Fruit fly (Drosophila melanogaster) whole organism, embryonic: Measurements from ENCODE around the gene Cyp313b1.

Source experiments
- Aef1 ChIP-seq: fragments of 200-800 bp; sonication (Bioruptor generic); IDR thresholded peaks from 3 replicates; pipeline ENCODE4 v1.3.6; 2022; ENCODE audit warnings: missing biosample characterization, missing genetic modification characterization
- CG10366 ChIP-seq: fragments of 200-800 bp; sonication (Bioruptor generic); IDR thresholded peaks from 2 replicates; pipeline ENCODE4 v1.3.6; 2022; ENCODE audit warnings: missing biosample characterization, missing genetic modification characterization
- CG11085 ChIP-seq: fragments of 200-800 bp; sonication (Bioruptor generic); IDR thresholded peaks from 2 replicates; pipeline ENCODE4 v1.3.6; 2022; ENCODE audit warnings: missing biosample characterization, missing genetic modification characterization
- CG11093 ChIP-seq: fragments of 200-800 bp; sonication (Bioruptor generic); IDR thresholded peaks from 3 replicates; pipeline ENCODE4 v1.3.6; 2022; ENCODE audit warnings: missing biosample characterization, missing genetic modification characterization
- CG11504 ChIP-seq: fragments of 200-800 bp; sonication (Bioruptor generic); optimal IDR thresholded peaks from 3 replicates; lab custom pipeline; 2019; ENCODE audit warnings: missing biosample characterization, mild to moderate bottlenecking, missing genetic modification characterization, moderate library complexity
- CG12071 ChIP-seq: fragments of 200-800 bp; sonication (Bioruptor generic); optimal IDR thresholded peaks from 3 replicates; lab custom pipeline; 2018; ENCODE audit warnings: missing biosample characterization, mild to moderate bottlenecking, missing genetic modification characterization
- CG12219 ChIP-seq: fragments of 200-800 bp; sonication (Bioruptor generic); optimal IDR thresholded peaks from 3 replicates; lab custom pipeline; 2018; ENCODE audit warnings: missing biosample characterization, mild to moderate bottlenecking, missing genetic modification characterization
- CG12299 ChIP-seq: fragments of 200-800 bp; sonication (Bioruptor generic); optimal IDR thresholded peaks from 2 replicates; lab custom pipeline; 2018; ENCODE audit warnings: missing biosample characterization, mild to moderate bottlenecking, missing genetic modification characterization
- CG1233 ChIP-seq: fragments of 200-800 bp; sonication (Bioruptor generic); optimal IDR thresholded peaks from 4 replicates; lab custom pipeline; 2018; ENCODE audit warnings: missing biosample characterization, mild to moderate bottlenecking, missing genetic modification characterization
- CG13424 ChIP-seq: fragments of 200-800 bp; sonication (Bioruptor generic); optimal IDR thresholded peaks from 2 replicates; lab custom pipeline; 2019; ENCODE audit warnings: missing biosample characterization, mild to moderate bottlenecking, missing genetic modification characterization, moderate library complexity
- CG17359 ChIP-seq: fragments of 200-800 bp; sonication (Bioruptor generic); optimal IDR thresholded peaks from 3 replicates; lab custom pipeline; 2018; ENCODE audit warnings: missing biosample characterization, mild to moderate bottlenecking, missing genetic modification characterization, moderate library complexity
- CG17361 ChIP-seq: fragments of 200-800 bp; sonication (Bioruptor generic); IDR thresholded peaks from 3 replicates; pipeline ENCODE4 v1.3.6; 2022; ENCODE audit warnings: missing biosample characterization, missing genetic modification characterization
- CG17385 ChIP-seq: fragments of 200-800 bp; sonication (Bioruptor generic); optimal IDR thresholded peaks from 3 replicates; lab custom pipeline; 2018; ENCODE audit warnings: missing biosample characterization, mild to moderate bottlenecking, missing genetic modification characterization
- CG18011 ChIP-seq: fragments of 200-800 bp; sonication (Bioruptor generic); optimal IDR thresholded peaks from 2 replicates; lab custom pipeline; 2017; ENCODE audit warnings: missing biosample characterization, missing genetic modification characterization, mild to moderate bottlenecking, moderate library complexity, missing genotype
- CG2129 ChIP-seq: fragments of 200-800 bp; sonication (Bioruptor generic); IDR thresholded peaks from 2 replicates; pipeline ENCODE4 v1.3.6; 2022; ENCODE audit warnings: missing biosample characterization, missing genetic modification characterization; ENCODE audit not compliant: partially characterized antibody
- CG2678 ChIP-seq: fragments of 200-800 bp; sonication (Bioruptor generic); optimal IDR thresholded peaks from 3 replicates; lab custom pipeline; 2019; ENCODE audit warnings: missing biosample characterization, mild to moderate bottlenecking, missing genetic modification characterization, moderate library complexity
- CG2889 ChIP-seq: fragments of 200-800 bp; sonication (Bioruptor generic); IDR thresholded peaks from 3 replicates; pipeline ENCODE4 v1.3.6; 2022; ENCODE audit warnings: missing biosample characterization, missing genetic modification characterization
- CG4730 ChIP-seq: fragments of 200-800 bp; sonication (Bioruptor generic); IDR thresholded peaks from 2 replicates; pipeline ENCODE4 v1.3.6; 2022; ENCODE audit warnings: missing biosample characterization, missing genetic modification characterization
- CG7839 ChIP-seq: fragments of 200-800 bp; sonication (Bioruptor generic); optimal IDR thresholded peaks from 3 replicates; lab custom pipeline; 2018; ENCODE audit warnings: missing biosample characterization, mild to moderate bottlenecking, missing genetic modification characterization, moderate library complexity
- CG9876 ChIP-seq: fragments of 200-800 bp; sonication (Bioruptor generic); optimal IDR thresholded peaks from 2 replicates; lab custom pipeline; 2016; ENCODE audit warnings: missing biosample characterization, missing genetic modification characterization
- Drgx ChIP-seq: fragments of 200-800 bp; sonication (Bioruptor generic); IDR thresholded peaks from 2 replicates; pipeline ENCODE4 v1.3.6; 2022; ENCODE audit warnings: missing biosample characterization, missing genetic modification characterization
- Gsc ChIP-seq: fragments of 200-800 bp; sonication (Bioruptor generic); IDR thresholded peaks from 2 replicates; pipeline ENCODE4 v1.3.6; 2022; ENCODE audit warnings: missing biosample characterization, missing genetic modification characterization
- HLH54F ChIP-seq: fragments of 200-800 bp; sonication (Bioruptor generic); optimal IDR thresholded peaks from 3 replicates; lab custom pipeline; 2016; ENCODE audit warnings: missing biosample characterization, missing genetic modification characterization
- Hr51 ChIP-seq, 2 experiments: fragments of 200-800 bp; sonication (Bioruptor generic); optimal IDR thresholded peaks; 2 replicates in 1 of 2; 3 replicates in 1 of 2; lab custom pipeline; 2016 to 2018; ENCODE audit warnings: missing biosample characterization in 2 of 2, missing genetic modification characterization in 2 of 2, mild to moderate bottlenecking in 1 of 2, moderate library complexity in 1 of 2
- Lhr ChIP-seq: fragments of 200-800 bp; sonication (Bioruptor generic); optimal IDR thresholded peaks from 3 replicates; lab custom pipeline; 2017; ENCODE audit warnings: mild to moderate bottlenecking, missing biosample characterization, missing genetic modification reagents, missing genetic modification characterization
- Lim3 ChIP-seq: fragments of 200-800 bp; sonication (Bioruptor generic); IDR thresholded peaks from 2 replicates; pipeline ENCODE4 v1.3.6; 2022; ENCODE audit warnings: missing biosample characterization, missing genetic modification characterization
- Max ChIP-seq: fragments of 200-800 bp; sonication (Bioruptor generic); optimal IDR thresholded peaks from 2 replicates; lab custom pipeline; 2016; ENCODE audit warnings: missing biosample characterization, mild to moderate bottlenecking, missing genetic modification characterization
- Med ChIP-seq: fragments of 200-800 bp; sonication (Bioruptor generic); peaks from one replicate; lab custom pipeline; 2016; ENCODE audit warnings: missing biosample characterization, missing genetic modification characterization, mild to moderate bottlenecking, inconsistent platforms, moderate library complexity
- Nf-YA ChIP-seq: fragments of 200-800 bp; sonication (Bioruptor generic); IDR thresholded peaks from 2 replicates; pipeline ENCODE4 v1.3.6; 2022; ENCODE audit warnings: missing biosample characterization, missing genetic modification characterization
- Rfx ChIP-seq: fragments of 200-800 bp; sonication (Bioruptor generic); IDR thresholded peaks from 2 replicates; pipeline ENCODE4 v1.3.6; 2022; ENCODE audit warnings: missing biosample characterization, missing genetic modification characterization
- Ssrp ChIP-seq: fragments of 200-800 bp; sonication (Bioruptor generic); optimal IDR thresholded peaks from 2 replicates; lab custom pipeline; 2018; ENCODE audit warnings: missing biosample characterization, mild to moderate bottlenecking, missing genetic modification characterization, moderate library complexity
- ase ChIP-seq: fragments of 200-800 bp; sonication (Bioruptor generic); IDR thresholded peaks from 3 replicates; pipeline ENCODE4 v1.3.6; 2022; ENCODE audit warnings: missing biosample characterization, missing genetic modification characterization
- bab2 ChIP-seq: fragments of 200-800 bp; sonication (Bioruptor generic); optimal IDR thresholded peaks from 2 replicates; lab custom pipeline; 2016; ENCODE audit warnings: missing biosample characterization, missing genetic modification characterization
- chif ChIP-seq, 2 experiments: fragments of 200-800 bp; sonication (Bioruptor generic); optimal IDR thresholded peaks; 3 replicates each; lab custom pipeline; 2016; ENCODE audit warnings: missing biosample characterization in 2 of 2, missing genetic modification characterization in 2 of 2
- corto ChIP-seq: fragments of 200-800 bp; sonication (Bioruptor generic); optimal IDR thresholded peaks from 2 replicates; lab custom pipeline; 2016; ENCODE audit warnings: missing biosample characterization, mild to moderate bottlenecking, missing genetic modification characterization, moderate library complexity
- dimm ChIP-seq: fragments of 200-800 bp; sonication (Bioruptor generic); IDR thresholded peaks from 2 replicates; pipeline ENCODE4 v1.3.6; 2022; ENCODE audit warnings: missing biosample characterization, missing genetic modification characterization
- emc ChIP-seq: fragments of 200-800 bp; sonication (Bioruptor generic); optimal IDR thresholded peaks from 2 replicates; lab custom pipeline; 2016; ENCODE audit warnings: missing biosample characterization, missing genetic modification characterization
- eyg ChIP-seq: fragments of 200-800 bp; sonication (Bioruptor generic); optimal IDR thresholded peaks from 3 replicates; lab custom pipeline; 2016; ENCODE audit warnings: missing biosample characterization, missing genetic modification characterization
- gt ChIP-seq: fragments of 200-800 bp; sonication (Bioruptor generic); IDR thresholded peaks from 2 replicates; pipeline ENCODE4 v1.3.6; 2022; ENCODE audit warnings: missing biosample characterization, missing genetic modification characterization
- h ChIP-seq: fragments of >200 bp; optimal IDR thresholded peaks from 2 replicates; lab custom pipeline; 2017
- jigr1 ChIP-seq: fragments of 200-800 bp; sonication (Bioruptor generic); IDR thresholded peaks from 3 replicates; pipeline ENCODE4 v1.3.6; 2022; ENCODE audit warnings: missing biosample characterization, missing genetic modification characterization
- kah ChIP-seq: fragments of 200-800 bp; sonication (Bioruptor generic); optimal IDR thresholded peaks from 2 replicates; lab custom pipeline; 2018; ENCODE audit warnings: missing biosample characterization, mild to moderate bottlenecking, missing genetic modification characterization
- knrl ChIP-seq: fragments of 200-800 bp; sonication (Bioruptor generic); IDR thresholded peaks from 3 replicates; pipeline ENCODE4 v1.3.6; 2022; ENCODE audit warnings: missing biosample characterization, missing genetic modification characterization; ENCODE audit not compliant: partially characterized antibody
- luna ChIP-seq: fragments of 200-800 bp; sonication (Bioruptor generic); optimal IDR thresholded peaks from 2 replicates; lab custom pipeline; 2016; ENCODE audit warnings: missing biosample characterization, missing genetic modification characterization
- pb ChIP-seq: fragments of 200-800 bp; sonication (Bioruptor generic); optimal IDR thresholded peaks from 3 replicates; lab custom pipeline; 2016; ENCODE audit warnings: missing biosample characterization, missing genetic modification characterization
- pnt ChIP-seq: fragments of 200-800 bp; sonication (Bioruptor generic); optimal IDR thresholded peaks from 3 replicates; lab custom pipeline; 2016; ENCODE audit warnings: missing biosample characterization, missing genetic modification characterization
- salm ChIP-seq: fragments of 200-800 bp; sonication (Bioruptor generic); optimal IDR thresholded peaks from 2 replicates; lab custom pipeline; 2018; ENCODE audit warnings: missing biosample characterization, mild to moderate bottlenecking, missing genetic modification characterization
- shn ChIP-seq: fragments of 200-800 bp; sonication (Bioruptor generic); optimal IDR thresholded peaks from 3 replicates; lab custom pipeline; 2016; ENCODE audit warnings: missing biosample characterization, missing genetic modification characterization
- tup ChIP-seq: fragments of 200-800 bp; sonication (Bioruptor generic); optimal IDR thresholded peaks from 2 replicates; lab custom pipeline; 2016; ENCODE audit warnings: missing biosample characterization, mild to moderate bottlenecking, missing genetic modification characterization, moderate library complexity
- twi ChIP-seq: fragments of 200-800 bp; optimal IDR thresholded peaks from 2 replicates; lab custom pipeline; 2019; ENCODE audit warnings: missing biosample characterization, mild to moderate bottlenecking, missing genetic modification characterization, moderate library complexity
- zfh1 ChIP-seq: fragments of 200-800 bp; sonication (Bioruptor generic); IDR thresholded peaks from 3 replicates; pipeline ENCODE4 v1.3.6; 2022; ENCODE audit warnings: missing biosample characterization, missing genetic modification characterization

Cyp313b1 gene

DNA sequence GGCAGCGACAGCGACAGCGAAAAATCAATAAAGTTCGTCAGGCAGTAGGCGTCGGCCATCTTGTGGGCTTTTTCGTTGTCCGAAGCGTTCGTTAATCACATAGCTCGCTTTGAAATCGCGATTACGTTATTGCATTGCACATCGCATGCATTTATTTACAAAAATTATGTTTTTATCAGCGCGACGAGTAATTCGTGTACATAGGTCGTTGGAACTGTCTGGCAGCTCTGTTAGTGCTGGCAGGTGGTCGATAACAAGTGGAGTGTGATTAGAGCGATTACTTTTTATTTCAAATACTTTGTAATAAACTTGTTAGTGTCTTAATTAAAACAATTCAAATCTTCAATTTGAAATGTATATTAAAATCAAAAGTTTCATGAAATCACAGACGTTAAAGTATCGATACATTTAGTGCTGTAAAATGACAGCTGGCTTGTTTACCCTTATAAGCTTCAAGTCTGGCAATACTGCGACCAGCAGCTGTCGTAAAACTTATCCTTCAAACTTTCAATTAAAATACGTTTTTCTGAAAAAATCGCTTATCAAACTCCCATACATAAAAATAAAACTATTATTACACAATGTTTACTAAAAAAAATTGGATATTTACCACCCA, 18.3 kb upstream of the Cyp313b1 start, which contains the start of gene CG8032 (continued):
- TF ChIP-seq CG18011, result no peak
- no peak for TF ChIP-seq Gsc (GFP tag; lab: Robert Waterston, UW)
- peak; percentile 59; the same call in 2 of the 3 replicates for TF ChIP-seq zfh1 (GFP tag; lab: Robert Waterston, UW)
- TF ChIP-seq Aef1 (GFP tag; lab: Robert Waterston, UW), result no peak
- TF ChIP-seq Med (GFP tag; lab: Kevin White, UChicago), result peak; percentile 95
- TF ChIP-seq CG2129 (GFP tag; lab: Robert Waterston, UW), result peak; percentile 34; the same call in 1 of the 2 replicates
- TF ChIP-seq CG7839 (tag; lab: Kevin White, UChicago), result peak; percentile 41
- TF ChIP-seq ase (GFP tag; lab: Robert Waterston, UW), result peak; percentile 53; the same call in 2 of the 3 replicates
- TF ChIP-seq CG10366 (GFP tag; lab: Robert Waterston, UW), result no peak
- TF ChIP-seq dimm (GFP tag; lab: Robert Waterston, UW), result no peak
- TF ChIP-seq Drgx, result no peak
- TF ChIP-seq CG2678, result peak; percentile 43
- TF ChIP-seq shn, result peak; percentile 36
- peak; percentile 50 for TF ChIP-seq Rfx
- no peak for TF ChIP-seq Ssrp (tag; lab: Kevin White, UChicago)
- TF ChIP-seq Nf-YA (GFP tag; lab: Robert Waterston, UW), result no peak
- peak; percentile 65 for TF ChIP-seq knrl (GFP tag; lab: Robert Waterston, UW)
- peak; percentile 11 for TF ChIP-seq CG17385 (GFP tag; lab: Kevin White, UChicago)
- peak; percentile 44 for TF ChIP-seq kah (GFP tag; lab: Kevin White, UChicago)
- TF ChIP-seq eyg, result peak; percentile 31
- TF ChIP-seq salm (tag; lab: Kevin White, UChicago), result no peak
- TF ChIP-seq CG17361 (GFP tag; lab: Robert Waterston, UW), result peak; percentile 48; the same call in 2 of the 3 replicates
- TF ChIP-seq tup (GFP tag; lab: Kevin White, UChicago), result no peak
- peak in 1 of 2 experiments; percentile 39 for TF ChIP-seq chif (GFP tag; optimal IDR thresholded peaks at IDR 0.05; lab: Kevin White, UChicago)
- no peak for TF ChIP-seq CG2889 (GFP tag; lab: Robert Waterston, UW)
- peak in 1 of 2 experiments; percentile 35 for TF ChIP-seq Hr51 (GFP tag; optimal IDR thresholded peaks at IDR 0.05; lab: Kevin White, UChicago)
- peak; percentile 68 for TF ChIP-seq bab2 (GFP tag; lab: Kevin White, UChicago)
- peak; percentile 3 for TF ChIP-seq twi (tag; lab: Kevin White, UChicago)
- TF ChIP-seq h (lab: Kevin White, UChicago), result no peak
- no peak for TF ChIP-seq CG9876 (GFP tag; lab: Kevin White, UChicago)
- peak; percentile 36 for TF ChIP-seq CG17359 (tag; lab: Kevin White, UChicago)
- TF ChIP-seq CG12219 (GFP tag; lab: Kevin White, UChicago), result no peak
- peak; percentile 65 for TF ChIP-seq Max (GFP tag; lab: Kevin White, UChicago)
- no peak for TF ChIP-seq gt (GFP tag; lab: Robert Waterston, UW)
- no peak for TF ChIP-seq CG4730 (GFP tag; lab: Robert Waterston, UW)
- no peak for TF ChIP-seq CG12071 (GFP tag; lab: Kevin White, UChicago)
- TF ChIP-seq CG12299 (tag; lab: Kevin White, UChicago), result no peak
- TF ChIP-seq HLH54F (GFP tag; lab: Kevin White, UChicago), result peak; percentile 19
- TF ChIP-seq emc, result peak; percentile 2
- no peak for TF ChIP-seq CG11093 (GFP tag; lab: Robert Waterston, UW)
- TF ChIP-seq CG11085 (GFP tag; lab: Robert Waterston, UW), result no peak
- TF ChIP-seq CG1233 (GFP tag; lab: Kevin White, UChicago), result no peak
- peak; percentile 62 for TF ChIP-seq CG13424 (tag; lab: Kevin White, UChicago)
- peak; percentile 73 for TF ChIP-seq Lhr (GFP tag; lab: Kevin White, UChicago)
- TF ChIP-seq luna, result peak; percentile 13
- peak; percentile 34 for TF ChIP-seq pnt (GFP tag; lab: Kevin White, UChicago)
- TF ChIP-seq CG11504, result peak; percentile 41
- TF ChIP-seq Lim3 (GFP tag; lab: Robert Waterston, UW), result no peak
- no peak for TF ChIP-seq corto (GFP tag; lab: Kevin White, UChicago)
- no peak for TF ChIP-seq pb (GFP tag; lab: Kevin White, UChicago)
- no peak for TF ChIP-seq jigr1
